Worm (Caenorhabditis elegans): ENCODE measurements around the gene C09F9.2.

ce11 chrII:14701581-14701980 is 3.7 kb upstream of the C09F9.2 start:
- TF ChIP-seq ztf-29 (GFP tag; IDR thresholded peaks at IDR 0.05) (no peak), ref-1 (GFP tag; conservative IDR thresholded peaks at IDR 0.05) (no peak)
